Worm (Caenorhabditis elegans) whole organism, young adult: Measurements from ENCODE around the gene txt-3.

Experiments
- B0261.1 ChIP-seq: sonication (generic microtip); optimal IDR thresholded peaks from 2 replicates; lab custom pipeline; 2016; ENCODE audit warnings: mild to moderate bottlenecking, missing genetic modification characterization, moderate library complexity, missing compliant biosample characterization
- B0336.3 ChIP-seq: fragments of 200-800 bp; sonication (Bioruptor generic); IDR thresholded peaks from 2 replicates; pipeline ENCODE4 v1.3.6; 2022; ENCODE audit warnings: missing genetic modification characterization, missing compliant biosample characterization
- F23B12.7 ChIP-seq: sonication (generic microtip); optimal IDR thresholded peaks from 2 replicates; lab custom pipeline; 2017; ENCODE audit warnings: missing genetic modification characterization, mild to moderate bottlenecking, missing compliant biosample characterization, antibody characterized with exemption, moderate library complexity; ENCODE audit not compliant: insufficient read depth
- F37B4.10 ChIP-seq: fragments of 200-800 bp; sonication (Bioruptor generic); IDR thresholded peaks from 2 replicates; pipeline ENCODE4 v1.3.6; 2022; ENCODE audit warnings: missing genetic modification characterization, missing compliant biosample characterization
- F39B2.1 ChIP-seq: fragments of 200-800 bp; sonication (Bioruptor generic); IDR thresholded peaks from 2 replicates; pipeline ENCODE4 v1.3.6; 2022; ENCODE audit warnings: missing genetic modification reagents, missing genetic modification characterization, missing compliant biosample characterization
- F55B11.4 ChIP-seq: sonication (generic microtip); optimal IDR thresholded peaks from 2 replicates; lab custom pipeline; 2016; ENCODE audit warnings: missing compliant biosample characterization, missing genetic modification characterization, borderline replicate concordance; ENCODE audit not compliant: insufficient read depth
- F57C9.4 ChIP-seq: sonication (generic microtip); optimal IDR thresholded peaks from 2 replicates; lab custom pipeline; 2017; ENCODE audit warnings: mild to moderate bottlenecking, missing genetic modification characterization, missing compliant biosample characterization
- T26A5.8 ChIP-seq: sonication (generic microtip); optimal IDR thresholded peaks from 2 replicates; lab custom pipeline; 2016; ENCODE audit warnings: missing genetic modification characterization, missing compliant biosample characterization
- ama-1 ChIP-seq, 3 experiments: fragments of 150-350 bp in 1 of 3; sonication (generic microtip) in 2 of 3; optimal IDR thresholded peaks; 2 replicates each; lab custom pipeline; 2014 to 2018; ENCODE audit warnings: missing biosample characterization in 2 of 3, missing genetic modification characterization in 2 of 3, missing genetic modification reagents in 2 of 3
- bed-2 ChIP-seq: fragments of 200-800 bp; sonication (Bioruptor generic); IDR thresholded peaks from 2 replicates; pipeline ENCODE4 v1.3.6; 2022; ENCODE audit warnings: missing genetic modification reagents, missing genetic modification characterization, missing compliant biosample characterization
- cebp-1 ChIP-seq, 2 experiments: fragments of 200-800 bp in 1 of 2; sonication (Bioruptor generic) in 1 of 2; sonication (generic microtip) in 1 of 2; IDR thresholded peaks in 1 of 2; optimal IDR thresholded peaks in 1 of 2; 2 replicates each; pipeline versions ENCODE4 v1.3.6 to Lab custom; 2017 to 2022; ENCODE audit warnings: missing compliant biosample characterization in 2 of 2, missing genetic modification characterization in 2 of 2, mild to moderate bottlenecking in 1 of 2, missing genetic modification reagents in 1 of 2, moderate library complexity in 1 of 2
- ceh-27 ChIP-seq: fragments of 200-800 bp; sonication (Bioruptor generic); optimal IDR thresholded peaks from 2 replicates; lab custom pipeline; 2018; ENCODE audit warnings: mild to moderate bottlenecking, missing genetic modification characterization, moderate library complexity, missing compliant biosample characterization
- ceh-40 ChIP-seq: fragments of 200-800 bp; sonication (Bioruptor generic); IDR thresholded peaks from 2 replicates; pipeline ENCODE4 v1.3.6; 2022; ENCODE audit warnings: missing genetic modification characterization, missing compliant biosample characterization
- ceh-91 ChIP-seq: fragments of 200-800 bp; sonication (Bioruptor generic); IDR thresholded peaks from 2 replicates; pipeline ENCODE4 v1.3.6; 2022; ENCODE audit warnings: missing genetic modification reagents, missing genetic modification characterization, missing compliant biosample characterization
- die-1 ChIP-seq: sonication (generic microtip); optimal IDR thresholded peaks from 2 replicates; lab custom pipeline; 2016; ENCODE audit warnings: missing genotype, mild to moderate bottlenecking, missing genetic modification characterization, missing compliant biosample characterization
- efl-1 ChIP-seq: fragments of 150-350 bp; optimal IDR thresholded peaks from 2 replicates; lab custom pipeline; 2014; ENCODE audit warnings: missing biosample characterization, missing genetic modification reagents, missing genetic modification characterization
- egrh-3 ChIP-seq: fragments of 200-800 bp; sonication (Bioruptor generic); IDR thresholded peaks from 2 replicates; pipeline ENCODE4 v1.3.6; 2022; ENCODE audit warnings: missing genetic modification reagents, missing genetic modification characterization, missing compliant biosample characterization
- ets-4 ChIP-seq: fragments of 200-800 bp; sonication (Bioruptor generic); optimal IDR thresholded peaks from 2 replicates; lab custom pipeline; 2018; ENCODE audit warnings: mild to moderate bottlenecking, missing genetic modification characterization, missing compliant biosample characterization
- hlh-12 ChIP-seq: sonication (generic microtip); optimal IDR thresholded peaks from 2 replicates; lab custom pipeline; 2016; ENCODE audit warnings: missing genetic modification characterization, missing compliant biosample characterization
- let-526 ChIP-seq: fragments of 200-800 bp; sonication (Bioruptor generic); IDR thresholded peaks from 2 replicates; pipeline ENCODE4 v1.3.6; 2022; ENCODE audit warnings: missing genetic modification reagents, missing genetic modification characterization, missing compliant biosample characterization
- let-607 ChIP-seq, 2 experiments: fragments of 200-800 bp in 1 of 2; sonication (Bioruptor generic) in 1 of 2; sonication (generic microtip) in 1 of 2; optimal IDR thresholded peaks; 2 replicates each; lab custom pipeline; 2016 to 2018; ENCODE audit warnings: mild to moderate bottlenecking in 2 of 2, missing compliant biosample characterization in 2 of 2, missing genetic modification characterization in 2 of 2, moderate library complexity in 2 of 2, missing genotype in 1 of 2
- lin-54 ChIP-seq: fragments of 200-800 bp; sonication (Bioruptor generic); optimal IDR thresholded peaks from 2 replicates; lab custom pipeline; 2018; ENCODE audit warnings: mild to moderate bottlenecking, missing genetic modification characterization, missing compliant biosample characterization
- lsy-27 ChIP-seq: sonication (generic microtip); optimal IDR thresholded peaks from 2 replicates; lab custom pipeline; 2017; ENCODE audit warnings: missing genetic modification characterization, mild to moderate bottlenecking, missing compliant biosample characterization, antibody characterized with exemption, missing genotype, borderline replicate concordance; ENCODE audit not compliant: insufficient read depth
- somi-1 ChIP-seq: fragments of 200-800 bp; sonication (Bioruptor generic); optimal IDR thresholded peaks from 2 replicates; lab custom pipeline; 2018; ENCODE audit warnings: mild to moderate bottlenecking, missing genetic modification characterization, missing compliant biosample characterization
- tbx-9 ChIP-seq: sonication (generic microtip); optimal IDR thresholded peaks from 2 replicates; lab custom pipeline; 2016; ENCODE audit warnings: borderline replicate concordance, missing genetic modification characterization, inconsistent platforms, missing compliant biosample characterization
- unc-62 ChIP-seq: fragments of 150-350 bp; optimal IDR thresholded peaks from 2 replicates; lab custom pipeline; 2014; ENCODE audit warnings: missing biosample characterization, missing genetic modification reagents, missing genetic modification characterization
- zfh-2 ChIP-seq: fragments of 200-800 bp; sonication (Bioruptor generic); conservative IDR thresholded peaks from 2 replicates; pipeline ENCODE4 v1.3.6; 2022; ENCODE audit warnings: missing genetic modification reagents, missing genetic modification characterization, missing compliant biosample characterization
- ztf-22 ChIP-seq: fragments of 200-800 bp; sonication (Bioruptor generic); optimal IDR thresholded peaks from 2 replicates; lab custom pipeline; 2018; ENCODE audit warnings: mild to moderate bottlenecking, missing genetic modification characterization, moderate library complexity, missing compliant biosample characterization
- ztf-3 ChIP-seq: fragments of 200-800 bp; sonication (Bioruptor generic); optimal IDR thresholded peaks from 2 replicates; lab custom pipeline; 2018; ENCODE audit warnings: mild to moderate bottlenecking, missing genetic modification characterization, missing compliant biosample characterization
- ztf-6 ChIP-seq: fragments of 200-800 bp; sonication (Bioruptor generic); IDR thresholded peaks from 2 replicates; pipeline ENCODE4 v1.3.6; 2022; ENCODE audit warnings: missing genetic modification reagents, missing genetic modification characterization, missing compliant biosample characterization

txt-3 gene

ce11 chrIV:4975995-4976394 is 12.2 kb downstream of the txt-3 start, which contains the start of gene Y9C9A.16:
Gene Y9C9A.16, minus strand, starts transcription at chrIV:4976125.
- TF ChIP-seq F39B2.1 (GFP tag; lab: Robert Waterston, UW): no peak

DNA sequence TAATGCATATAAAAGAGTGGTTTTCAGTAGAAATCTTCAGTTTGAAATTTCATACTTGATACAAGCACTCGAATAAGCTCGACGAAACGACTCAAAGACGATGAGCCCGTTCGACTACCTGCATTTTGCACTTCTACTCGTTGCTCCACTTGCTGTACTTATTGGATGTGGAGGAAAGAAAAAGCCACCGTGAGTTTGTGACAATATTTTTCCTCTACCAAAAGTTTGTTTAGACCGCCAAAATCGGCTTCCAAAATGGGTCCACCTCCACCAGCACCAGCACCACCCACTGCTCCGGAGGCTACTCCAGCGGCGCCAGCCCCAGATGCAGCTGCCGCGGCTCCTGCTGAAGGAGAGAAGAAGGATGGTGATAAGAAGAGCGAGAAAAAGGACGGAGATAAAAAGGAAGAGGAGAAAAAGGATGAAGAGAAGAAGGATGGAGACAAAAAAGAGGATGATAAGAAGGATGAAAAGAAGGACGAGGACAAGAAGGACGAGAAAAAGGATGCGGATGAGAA is 13.5 kb downstream of the txt-3 start, which contains the start of gene E03H12.5:
Gene E03H12.5, plus strand, starts transcription at position 51 of the 518 bp plus-strand sequence.
- TF ChIP-seq egrh-3 (peak; percentile 85; the same call in 1 of the 2 replicates), die-1 (tag; lab: Kevin White, UChicago) (no peak)
- TF ChIP-seq, all 124 proteins: peak for 1

DNA sequence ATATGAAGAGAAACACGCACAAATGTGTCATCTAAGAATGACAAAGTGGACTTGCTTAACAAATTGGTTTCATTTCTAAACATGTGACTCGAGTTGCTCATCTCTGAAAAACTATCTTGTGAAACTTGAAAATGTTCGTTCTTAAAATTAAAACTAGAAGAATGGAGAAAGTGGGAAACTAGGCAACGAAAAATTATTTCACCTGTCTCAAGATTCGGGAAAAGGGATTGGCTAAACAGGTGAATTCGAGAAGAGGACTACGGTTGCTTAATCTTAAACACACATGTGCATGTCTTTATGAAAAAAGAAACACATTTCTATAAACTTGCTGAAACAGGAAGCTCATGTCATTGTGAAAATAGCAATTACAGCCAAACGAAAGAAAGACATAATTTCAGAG is 17.3 kb downstream of the txt-3 start, which contains the start of gene srz-24:
Gene srz-24, minus strand, starts transcription at position 101 of the 400 bp plus-strand sequence.
- no peak for TF ChIP-seq F23B12.7 (tag; lab: Kevin White, UChicago)
- no peak for TF ChIP-seq let-607 (tag; optimal IDR thresholded peaks at IDR 0.05; lab: Kevin White, UChicago)
- no peak for TF ChIP-seq B0261.1 (tag; lab: Kevin White, UChicago)
- no peak for TF ChIP-seq zfh-2
- no peak for TF ChIP-seq ztf-3
- no peak for TF ChIP-seq F57C9.4
- no peak for TF ChIP-seq bed-2 (GFP tag; lab: Robert Waterston, UW)
- no peak for TF ChIP-seq ama-1 (optimal IDR thresholded peaks at IDR 0.05; lab: Kevin White, UChicago)
- no peak for TF ChIP-seq ama-1 (GFP tag; optimal IDR thresholded peaks at IDR 0.05; lab: Kevin White, UChicago)
- TF ChIP-seq F37B4.10 (GFP tag; lab: Robert Waterston, UW): no peak
- TF ChIP-seq lin-54 (GFP tag; lab: Kevin White, UChicago): no peak
- no peak for TF ChIP-seq ceh-27
- no peak for TF ChIP-seq efl-1 (GFP tag; lab: Kevin White, UChicago)
- TF ChIP-seq lsy-27 (tag; lab: Kevin White, UChicago): no peak
- no peak for TF ChIP-seq F55B11.4 (tag; lab: Kevin White, UChicago)
- TF ChIP-seq B0336.3 (GFP tag; lab: Robert Waterston, UW): no peak
- TF ChIP-seq die-1 (tag; lab: Kevin White, UChicago): no peak

ce11 chrIV:4982477-4982876 is 18.7 kb downstream of the txt-3 start, which contains the start of gene E03H12.4:
Gene E03H12.4, plus strand, starts transcription at chrIV:4982596.
- TF ChIP-seq zfh-2 (no peak), somi-1 (GFP tag; lab: Kevin White, UChicago) (no peak), cebp-1 (GFP tag; IDR thresholded peaks at IDR 0.05; lab: Robert Waterston, UW) (no peak), cebp-1 (tag; optimal IDR thresholded peaks at IDR 0.05; lab: Kevin White, UChicago) (no peak), ztf-6 (GFP tag; lab: Robert Waterston, UW) (no peak), B0336.3 (GFP tag; lab: Robert Waterston, UW) (no peak), hlh-12 (tag; lab: Kevin White, UChicago) (no peak), efl-1 (GFP tag; lab: Kevin White, UChicago) (no peak), unc-62 (GFP tag; lab: Kevin White, UChicago) (no peak), ets-4 (no peak), lsy-27 (tag; lab: Kevin White, UChicago) (no peak), ceh-91 (GFP tag; lab: Robert Waterston, UW) (no peak), ztf-22 (GFP tag; lab: Kevin White, UChicago) (no peak), tbx-9 (tag; lab: Kevin White, UChicago) (no peak), let-526 (no peak), ceh-40 (GFP tag; lab: Robert Waterston, UW) (no peak), T26A5.8 (no peak), F57C9.4 (no peak)
